Fruit fly (Drosophila melanogaster) whole organism, embryonic: ENCODE results near the gene Cpr64Ab.
A peak's percentile ranks its signal among the peaks of the same experiment; 100 is the strongest.

Experiments
- Atf3 ChIP-seq: fragments of 200-800 bp; sonication (Bioruptor generic); optimal IDR thresholded peaks from 3 replicates; lab custom pipeline; 2016; ENCODE audit warnings: missing biosample characterization, missing genetic modification characterization
- B-H2 ChIP-seq: fragments of 200-800 bp; sonication (Bioruptor generic); optimal IDR thresholded peaks from 2 replicates; lab custom pipeline; 2018; ENCODE audit warnings: missing biosample characterization, mild to moderate bottlenecking, missing genetic modification characterization
- CG10959 ChIP-seq: fragments of 200-800 bp; sonication (Bioruptor generic); IDR thresholded peaks from 2 replicates; pipeline ENCODE4 v1.3.6; 2022; ENCODE audit warnings: missing biosample characterization, missing genetic modification characterization
- CG10979 ChIP-seq: fragments of 200-800 bp; sonication (Bioruptor generic); optimal IDR thresholded peaks from 2 replicates; lab custom pipeline; 2018; ENCODE audit warnings: missing biosample characterization, mild to moderate bottlenecking, missing genetic modification characterization, moderate library complexity
- CG11456 ChIP-seq: fragments of 200-800 bp; sonication (Bioruptor generic); IDR thresholded peaks from 3 replicates; pipeline ENCODE4 v1.3.6; 2022; ENCODE audit warnings: missing biosample characterization, missing genetic modification characterization
- CG11504 ChIP-seq: fragments of 200-800 bp; sonication (Bioruptor generic); optimal IDR thresholded peaks from 3 replicates; lab custom pipeline; 2019; ENCODE audit warnings: missing biosample characterization, mild to moderate bottlenecking, missing genetic modification characterization, moderate library complexity
- CG11723 ChIP-seq: fragments of 200-800 bp; sonication (Bioruptor generic); optimal IDR thresholded peaks from 2 replicates; lab custom pipeline; 2017; ENCODE audit warnings: missing biosample characterization, mild to moderate bottlenecking, missing genetic modification characterization
- CG12744 ChIP-seq: fragments of 200-800 bp; sonication (Bioruptor generic); optimal IDR thresholded peaks from 2 replicates; lab custom pipeline; 2016; ENCODE audit warnings: missing biosample characterization, missing genetic modification characterization
- CG12942 ChIP-seq: fragments of 200-800 bp; sonication (Bioruptor generic); optimal IDR thresholded peaks from 3 replicates; lab custom pipeline; 2016; ENCODE audit warnings: missing biosample characterization, missing genetic modification characterization
- CG1602 ChIP-seq: fragments of 200-800 bp; sonication (Bioruptor generic); optimal IDR thresholded peaks from 3 replicates; lab custom pipeline; 2016; ENCODE audit warnings: missing biosample characterization, missing genetic modification characterization
- CG18476 ChIP-seq: fragments of 200-800 bp; sonication (Bioruptor generic); optimal IDR thresholded peaks from 2 replicates; lab custom pipeline; 2016; ENCODE audit warnings: missing biosample characterization, mild to moderate bottlenecking, missing genetic modification characterization
- CG18764 ChIP-seq: fragments of 200-800 bp; sonication (Bioruptor generic); optimal IDR thresholded peaks from 3 replicates; lab custom pipeline; 2016; ENCODE audit warnings: missing biosample characterization, missing genetic modification characterization
- CG2116 ChIP-seq: fragments of 200-800 bp; sonication (Bioruptor generic); optimal IDR thresholded peaks from 3 replicates; lab custom pipeline; 2018; ENCODE audit warnings: missing biosample characterization, mild to moderate bottlenecking, missing genetic modification characterization
- CG2712 ChIP-seq: fragments of 200-800 bp; optimal IDR thresholded peaks from 3 replicates; lab custom pipeline; 2019; ENCODE audit warnings: missing biosample characterization, mild to moderate bottlenecking, missing genetic modification characterization, moderate library complexity
- CG31365 ChIP-seq: fragments of 200-800 bp; sonication (Bioruptor generic); optimal IDR thresholded peaks from 2 replicates; lab custom pipeline; 2018; ENCODE audit warnings: missing biosample characterization, mild to moderate bottlenecking, missing genetic modification characterization
- CG33213 ChIP-seq: fragments of 200-800 bp; sonication (Bioruptor generic); optimal IDR thresholded peaks from 3 replicates; lab custom pipeline; 2016; ENCODE audit warnings: missing biosample characterization, missing genetic modification characterization
- CG4424 ChIP-seq: fragments of 200-800 bp; sonication (Bioruptor generic); optimal IDR thresholded peaks from 3 replicates; lab custom pipeline; 2016; ENCODE audit warnings: missing biosample characterization, missing genetic modification characterization
- CG6689 ChIP-seq: fragments of 200-800 bp; sonication (Bioruptor generic); IDR thresholded peaks from 2 replicates; pipeline ENCODE4 v1.3.6; 2022; ENCODE audit warnings: missing biosample characterization, missing genetic modification characterization
- CG7987 ChIP-seq: fragments of 200-800 bp; sonication (Bioruptor generic); optimal IDR thresholded peaks from 2 replicates; lab custom pipeline; 2018; ENCODE audit warnings: missing biosample characterization, mild to moderate bottlenecking, missing genetic modification characterization, moderate library complexity
- CkIIα-i1 ChIP-seq: fragments of 200-800 bp; sonication (Bioruptor generic); IDR thresholded peaks from 2 replicates; pipeline ENCODE4 v1.3.6; 2022; ENCODE audit warnings: missing biosample characterization, missing genetic modification characterization
- D19A ChIP-seq: fragments of 200-800 bp; optimal IDR thresholded peaks from 3 replicates; lab custom pipeline; 2019; ENCODE audit warnings: missing biosample characterization, mild to moderate bottlenecking, missing genetic modification characterization, moderate library complexity
- Doc2 ChIP-seq: fragments of 200-800 bp; sonication (Bioruptor generic); IDR thresholded peaks from 2 replicates; pipeline ENCODE4 v1.3.6; 2022; ENCODE audit warnings: missing biosample characterization, missing genetic modification characterization
- Ets65A ChIP-seq: fragments of 200-800 bp; sonication (Bioruptor generic); peaks from one replicate; lab custom pipeline; 2016; ENCODE audit warnings: missing biosample characterization, missing genetic modification characterization
- Fer3 ChIP-seq: fragments of 200-800 bp; sonication (Bioruptor generic); optimal IDR thresholded peaks from 2 replicates; lab custom pipeline; 2018; ENCODE audit warnings: missing biosample characterization, mild to moderate bottlenecking, missing genetic modification characterization, moderate library complexity
- HLH54F ChIP-seq: fragments of 200-800 bp; sonication (Bioruptor generic); optimal IDR thresholded peaks from 3 replicates; lab custom pipeline; 2016; ENCODE audit warnings: missing biosample characterization, missing genetic modification characterization
- HLHmδ ChIP-seq: fragments of 200-800 bp; sonication (Bioruptor generic); optimal IDR thresholded peaks from 2 replicates; lab custom pipeline; 2018; ENCODE audit warnings: missing biosample characterization, mild to moderate bottlenecking, missing genetic modification characterization, moderate library complexity
- HmgD ChIP-seq: fragments of 200-800 bp; sonication (Bioruptor generic); optimal IDR thresholded peaks from 3 replicates; lab custom pipeline; 2016; ENCODE audit warnings: missing biosample characterization, missing genetic modification characterization
- Hr39 ChIP-seq: fragments of >200 bp; optimal IDR thresholded peaks from 2 replicates; lab custom pipeline; 2017
- Hr78 ChIP-seq, 2 experiments: fragments of 200-800 bp in 1 of 2; fragments of >200 bp in 1 of 2; sonication (Bioruptor generic) in 1 of 2; optimal IDR thresholded peaks; 2 replicates each; lab custom pipeline; 2017 to 2019; ENCODE audit warnings: missing biosample characterization in 2 of 2, missing genetic modification characterization in 2 of 2, mild to moderate bottlenecking in 1 of 2, moderate library complexity in 1 of 2
- MBD-R2 ChIP-seq: fragments of 200-800 bp; sonication (Bioruptor generic); IDR thresholded peaks from 2 replicates; pipeline ENCODE4 v1.3.6; 2022; ENCODE audit warnings: missing biosample characterization, missing genetic modification characterization
- Meics ChIP-seq: fragments of 200-800 bp; sonication (Bioruptor generic); optimal IDR thresholded peaks from 2 replicates; lab custom pipeline; 2017; ENCODE audit warnings: missing biosample characterization, mild to moderate bottlenecking, missing genetic modification characterization
- NC2α ChIP-seq: fragments of 200-800 bp; sonication (Bioruptor generic); optimal IDR thresholded peaks from 2 replicates; lab custom pipeline; 2016; ENCODE audit warnings: missing biosample characterization, missing genetic modification characterization
- Sox102F ChIP-seq: fragments of 200-800 bp; sonication (Bioruptor generic); optimal IDR thresholded peaks from 2 replicates; lab custom pipeline; 2018; ENCODE audit warnings: missing biosample characterization, mild to moderate bottlenecking, missing genetic modification characterization, moderate library complexity
- TFAM ChIP-seq: fragments of 200-800 bp; sonication (Bioruptor generic); optimal IDR thresholded peaks from 2 replicates; lab custom pipeline; 2017; ENCODE audit warnings: missing biosample characterization, missing genetic modification characterization, inconsistent platforms
- bab2 ChIP-seq: fragments of 200-800 bp; sonication (Bioruptor generic); optimal IDR thresholded peaks from 2 replicates; lab custom pipeline; 2016; ENCODE audit warnings: missing biosample characterization, missing genetic modification characterization
- dysf ChIP-seq: fragments of 200-800 bp; sonication (Bioruptor generic); IDR thresholded peaks from 3 replicates; pipeline ENCODE4 v1.3.6; 2022; ENCODE audit warnings: missing biosample characterization, missing genetic modification characterization
- ems ChIP-seq: fragments of 200-800 bp; sonication (Bioruptor generic); optimal IDR thresholded peaks from 3 replicates; lab custom pipeline; 2016; ENCODE audit warnings: missing biosample characterization, missing genetic modification characterization
- fd102C ChIP-seq: fragments of 200-800 bp; sonication (Bioruptor generic); optimal IDR thresholded peaks from 2 replicates; lab custom pipeline; 2018; ENCODE audit warnings: missing biosample characterization, mild to moderate bottlenecking, missing genetic modification characterization, moderate library complexity
- gcm2 ChIP-seq: fragments of 200-800 bp; sonication (Bioruptor generic); optimal IDR thresholded peaks from 2 replicates; lab custom pipeline; 2016; ENCODE audit warnings: missing biosample characterization, missing genetic modification characterization
- hth ChIP-seq: fragments of >200 bp; optimal IDR thresholded peaks from 2 replicates; lab custom pipeline; 2017; ENCODE audit warnings: inconsistent platforms
- jigr1 ChIP-seq: fragments of 200-800 bp; sonication (Bioruptor generic); IDR thresholded peaks from 3 replicates; pipeline ENCODE4 v1.3.6; 2022; ENCODE audit warnings: missing biosample characterization, missing genetic modification characterization
- kah ChIP-seq: fragments of 200-800 bp; sonication (Bioruptor generic); optimal IDR thresholded peaks from 2 replicates; lab custom pipeline; 2018; ENCODE audit warnings: missing biosample characterization, mild to moderate bottlenecking, missing genetic modification characterization
- nau ChIP-seq: fragments of 200-800 bp; sonication (Bioruptor generic); optimal IDR thresholded peaks from 3 replicates; lab custom pipeline; 2017; ENCODE audit warnings: missing biosample characterization, mild to moderate bottlenecking, missing genetic modification characterization, missing genetic modification reagents
- nerfin-1 ChIP-seq: fragments of 200-800 bp; sonication (Bioruptor generic); optimal IDR thresholded peaks from 3 replicates; lab custom pipeline; 2019; ENCODE audit warnings: missing biosample characterization, mild to moderate bottlenecking, missing genetic modification characterization, moderate library complexity
- pros ChIP-seq: fragments of 200-800 bp; sonication (Bioruptor generic); optimal IDR thresholded peaks from 3 replicates; lab custom pipeline; 2019; ENCODE audit warnings: missing biosample characterization, mild to moderate bottlenecking, missing genetic modification characterization, moderate library complexity
- sens ChIP-seq: fragments of 200-800 bp; sonication (Bioruptor generic); peaks from one replicate; lab custom pipeline; 2016; ENCODE audit warnings: missing biosample characterization, missing genetic modification characterization
- sima ChIP-seq: fragments of 200-800 bp; sonication (Bioruptor generic); optimal IDR thresholded peaks from 2 replicates; lab custom pipeline; 2016; ENCODE audit warnings: missing biosample characterization, missing genetic modification characterization
- slbo ChIP-seq: fragments of 200-800 bp; sonication (Bioruptor generic); IDR thresholded peaks from 2 replicates; pipeline ENCODE4 v1.3.6; 2022; ENCODE audit warnings: missing biosample characterization, missing genetic modification characterization
- sr ChIP-seq: fragments of 200-800 bp; sonication (Bioruptor generic); IDR thresholded peaks from 3 replicates; pipeline ENCODE4 v1.3.6; 2022; ENCODE audit warnings: missing biosample characterization, missing genetic modification characterization
- unpg ChIP-seq: fragments of 200-800 bp; sonication (Bioruptor generic); optimal IDR thresholded peaks from 3 replicates; lab custom pipeline; 2018; ENCODE audit warnings: missing biosample characterization, mild to moderate bottlenecking, missing genetic modification characterization, moderate library complexity
- zen ChIP-seq: fragments of 200-800 bp; sonication (Bioruptor generic); optimal IDR thresholded peaks from 3 replicates; lab custom pipeline; 2018; ENCODE audit warnings: missing biosample characterization, mild to moderate bottlenecking, missing genetic modification characterization, moderate library complexity
- zfh2 ChIP-seq: fragments of 200-800 bp; sonication (Bioruptor generic); optimal IDR thresholded peaks from 2 replicates; lab custom pipeline; 2016; ENCODE audit warnings: missing biosample characterization, missing genetic modification characterization

Gene Cpr64Ab

DNA sequence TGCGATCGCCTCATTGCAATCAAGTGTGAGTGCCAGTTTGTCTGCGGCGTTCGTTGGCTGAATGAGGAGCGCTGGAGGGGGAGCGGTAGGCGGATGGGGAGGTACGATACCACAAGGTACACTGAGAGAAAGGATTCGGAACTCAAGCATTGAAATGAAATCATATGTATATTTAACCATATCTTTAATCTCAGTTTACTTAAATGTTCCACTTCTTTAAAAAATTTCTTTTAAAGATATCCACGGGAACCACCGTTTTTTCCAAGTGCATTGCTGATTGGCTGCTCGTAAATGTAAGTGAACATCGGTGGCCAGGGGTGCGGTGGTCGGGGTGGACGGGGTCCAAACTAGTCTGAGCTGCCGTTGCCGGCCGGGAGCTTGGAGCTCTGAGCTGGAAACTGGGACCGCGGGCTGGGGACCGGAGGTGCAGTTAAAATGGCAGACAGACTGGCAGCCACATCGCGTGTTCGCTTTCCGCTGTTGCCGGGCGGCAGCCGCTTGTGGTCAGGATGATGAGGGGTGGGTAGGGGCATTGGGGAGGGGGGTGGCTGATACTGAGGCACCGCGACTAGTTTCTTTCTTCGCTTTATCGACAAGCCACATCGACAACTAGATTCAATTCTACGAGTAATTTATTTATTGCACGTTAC, 17.0 kb upstream of the Cpr64Ab start (continued):
- TF ChIP-seq CG6689 (GFP tag; lab: Robert Waterston, UW): peak; percentile 96
- TF ChIP-seq fd102C: peak; percentile 46
- peak; percentile 67 for TF ChIP-seq CG2116 (GFP tag; lab: Kevin White, UChicago)
- peak; percentile 94 for TF ChIP-seq CG1602 (GFP tag; lab: Kevin White, UChicago)
- peak; percentile 94 for TF ChIP-seq D19A
- TF ChIP-seq nau: peak; percentile 94
- peak; percentile 20 for TF ChIP-seq zfh2 (GFP tag; lab: Kevin White, UChicago)
- peak; percentile 94 for TF ChIP-seq bab2 (GFP tag; lab: Kevin White, UChicago)
- TF ChIP-seq CG7987 (GFP tag; lab: Kevin White, UChicago): peak; percentile 85
- TF ChIP-seq CG11504 (tag; lab: Kevin White, UChicago): peak; percentile 97
- peak; percentile 91 for TF ChIP-seq Fer3 (tag; lab: Kevin White, UChicago)
- TF ChIP-seq CG4424 (GFP tag; lab: Kevin White, UChicago): peak; percentile 95
- peak; percentile 93 for TF ChIP-seq CG12942
- TF ChIP-seq HLHmδ: no peak
- peak; percentile 94 for TF ChIP-seq NC2α
- peak; percentile 97 for TF ChIP-seq dysf (GFP tag; lab: Robert Waterston, UW)
- peak; percentile 96 for TF ChIP-seq nerfin-1 (tag; lab: Kevin White, UChicago)

DNA sequence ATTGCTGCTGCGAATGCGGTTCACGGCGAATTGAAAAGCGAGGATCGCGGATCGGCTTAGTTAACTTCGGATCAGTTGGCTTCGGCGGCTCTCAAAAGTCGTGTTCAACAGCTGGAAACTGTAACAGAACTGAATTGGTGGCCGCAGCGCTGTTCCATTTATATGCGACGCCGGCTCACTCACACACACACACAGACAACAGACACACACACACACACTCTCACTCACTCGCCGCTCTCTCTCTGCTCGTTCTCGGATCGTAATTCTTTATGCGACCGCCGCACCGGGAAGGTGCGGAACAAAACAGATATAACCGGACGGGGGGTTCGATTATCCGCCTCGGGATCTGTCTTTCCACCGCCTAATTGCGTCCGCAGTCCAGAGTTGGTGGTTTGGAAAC, 15.8 kb upstream of the Cpr64Ab start, which contains the start of gene CG46460:
TSS of gene CG46460 (minus strand) at position 139 of the 400 bp plus-strand sequence.
- no peak for TF ChIP-seq sima (GFP tag; lab: Kevin White, UChicago)
- TF ChIP-seq CG33213 (GFP tag; lab: Kevin White, UChicago): no peak
- TF ChIP-seq Sox102F (GFP tag; lab: Kevin White, UChicago): no peak
- no peak for TF ChIP-seq hth (lab: Kevin White, UChicago)
- TF ChIP-seq CG11456 (GFP tag; lab: Robert Waterston, UW): no peak
- peak; percentile 74 for TF ChIP-seq Ets65A (GFP tag; lab: Kevin White, UChicago)
- no peak for TF ChIP-seq ems (GFP tag; lab: Kevin White, UChicago)
- no peak for TF ChIP-seq CG10979 (tag; lab: Kevin White, UChicago)
- TF ChIP-seq CG2712 (tag; lab: Kevin White, UChicago): no peak
- no peak for TF ChIP-seq kah (GFP tag; lab: Kevin White, UChicago)
- TF ChIP-seq Meics: no peak
- TF ChIP-seq sr (GFP tag; lab: Robert Waterston, UW): no peak
- no peak for TF ChIP-seq gcm2 (GFP tag; lab: Kevin White, UChicago)
- TF ChIP-seq jigr1 (GFP tag; lab: Robert Waterston, UW): no peak
- TF ChIP-seq CG11723 (GFP tag; lab: Kevin White, UChicago): no peak
- TF ChIP-seq CG31365 (tag; lab: Kevin White, UChicago): no peak
- no peak for TF ChIP-seq CG10959
- no peak for TF ChIP-seq Atf3 (GFP tag; lab: Kevin White, UChicago)
- TF ChIP-seq zen (tag; lab: Kevin White, UChicago): peak; percentile 70
- peak; percentile 81 for TF ChIP-seq sens (GFP tag; lab: Kevin White, UChicago)
- TF ChIP-seq MBD-R2 (GFP tag; lab: Robert Waterston, UW): no peak
- TF ChIP-seq slbo (GFP tag; lab: Robert Waterston, UW): no peak
- no peak for TF ChIP-seq Hr78 (GFP tag; optimal IDR thresholded peaks at IDR 0.05; lab: Kevin White, UChicago)
- no peak for TF ChIP-seq TFAM (GFP tag; lab: Kevin White, UChicago)
- no peak for TF ChIP-seq CG18476
- no peak for TF ChIP-seq unpg (GFP tag; lab: Kevin White, UChicago)
- TF ChIP-seq Hr39: no peak
- TF ChIP-seq CkIIα-i1 (GFP tag; lab: Robert Waterston, UW): no peak
- TF ChIP-seq HmgD (GFP tag; lab: Kevin White, UChicago): no peak
- no peak for TF ChIP-seq B-H2 (GFP tag; lab: Kevin White, UChicago)
- TF ChIP-seq pros (GFP tag; lab: Kevin White, UChicago): no peak
- TF ChIP-seq CG18764: no peak
- TF ChIP-seq HLH54F (GFP tag; lab: Kevin White, UChicago): no peak
- no peak for TF ChIP-seq CG12744 (GFP tag; lab: Kevin White, UChicago)
- peak; percentile 69 for TF ChIP-seq NC2α
- no peak for TF ChIP-seq Doc2 (GFP tag; lab: Robert Waterston, UW)
